Fruit fly (Drosophila melanogaster) whole organism, embryonic: ENCODE measurements around the gene CG43439.

Experiments used
- Antp ChIP-seq: fragments of 200-800 bp; sonication (Bioruptor generic); optimal IDR thresholded peaks from 3 replicates; lab custom pipeline; 2016; ENCODE audit warnings: missing biosample characterization, missing genetic modification characterization
- CG10543 ChIP-seq: fragments of 200-800 bp; sonication (Bioruptor generic); optimal IDR thresholded peaks from 3 replicates; lab custom pipeline; 2017; ENCODE audit warnings: missing biosample characterization, mild to moderate bottlenecking, missing genetic modification characterization, moderate library complexity
- CG11085 ChIP-seq: fragments of 200-800 bp; sonication (Bioruptor generic); IDR thresholded peaks from 2 replicates; pipeline ENCODE4 v1.3.6; 2022; ENCODE audit warnings: missing biosample characterization, missing genetic modification characterization
- CG11093 ChIP-seq: fragments of 200-800 bp; sonication (Bioruptor generic); IDR thresholded peaks from 3 replicates; pipeline ENCODE4 v1.3.6; 2022; ENCODE audit warnings: missing biosample characterization, missing genetic modification characterization
- CG11723 ChIP-seq: fragments of 200-800 bp; sonication (Bioruptor generic); optimal IDR thresholded peaks from 2 replicates; lab custom pipeline; 2017; ENCODE audit warnings: missing biosample characterization, mild to moderate bottlenecking, missing genetic modification characterization
- CG13624 ChIP-seq: fragments of 200-800 bp; sonication (Bioruptor generic); optimal IDR thresholded peaks from 2 replicates; lab custom pipeline; 2016; ENCODE audit warnings: missing biosample characterization, missing genetic modification characterization
- CG1602 ChIP-seq: fragments of 200-800 bp; sonication (Bioruptor generic); optimal IDR thresholded peaks from 3 replicates; lab custom pipeline; 2016; ENCODE audit warnings: missing biosample characterization, missing genetic modification characterization
- CG17186 ChIP-seq: fragments of 200-800 bp; sonication (Bioruptor generic); optimal IDR thresholded peaks from 3 replicates; lab custom pipeline; 2017; ENCODE audit warnings: missing biosample characterization, missing genetic modification reagents, missing genetic modification characterization
- CG2116 ChIP-seq: fragments of 200-800 bp; sonication (Bioruptor generic); optimal IDR thresholded peaks from 3 replicates; lab custom pipeline; 2018; ENCODE audit warnings: missing biosample characterization, mild to moderate bottlenecking, missing genetic modification characterization
- CG32767 ChIP-seq: fragments of 200-800 bp; sonication (Bioruptor generic); IDR thresholded peaks from 2 replicates; pipeline ENCODE4 v1.3.6; 2022; ENCODE audit warnings: missing biosample characterization, missing genetic modification characterization
- CG34422 ChIP-seq: fragments of 200-800 bp; sonication (Bioruptor generic); IDR thresholded peaks from 3 replicates; pipeline ENCODE4 v1.3.6; 2022; ENCODE audit warnings: missing biosample characterization, missing genetic modification characterization
- CG3726 ChIP-seq: fragments of 200-800 bp; sonication (Bioruptor generic); IDR thresholded peaks from 3 replicates; pipeline ENCODE4, ENCODE4 v1.3.6; 2022; ENCODE audit warnings: missing biosample characterization, missing genetic modification characterization
- CG42726 ChIP-seq: fragments of 200-800 bp; sonication (Bioruptor generic); IDR thresholded peaks from 2 replicates; pipeline ENCODE4 v1.3.6; 2022; ENCODE audit warnings: missing biosample characterization, missing genetic modification characterization; ENCODE audit not compliant: partially characterized antibody
- CG4617 ChIP-seq: fragments of 200-800 bp; sonication (Bioruptor generic); optimal IDR thresholded peaks from 3 replicates; lab custom pipeline; 2016; ENCODE audit warnings: missing biosample characterization, missing genetic modification characterization, borderline replicate concordance
- CG4730 ChIP-seq: fragments of 200-800 bp; sonication (Bioruptor generic); IDR thresholded peaks from 2 replicates; pipeline ENCODE4 v1.3.6; 2022; ENCODE audit warnings: missing biosample characterization, missing genetic modification characterization
- CG5953 ChIP-seq: fragments of 200-800 bp; sonication (Bioruptor generic); IDR thresholded peaks from 2 replicates; pipeline ENCODE4 v1.3.6; 2022; ENCODE audit warnings: missing biosample characterization, missing genetic modification characterization
- CG6254 ChIP-seq: fragments of 200-800 bp; sonication (Bioruptor generic); optimal IDR thresholded peaks from 3 replicates; lab custom pipeline; 2017; ENCODE audit warnings: mild to moderate bottlenecking, missing biosample characterization, missing genetic modification reagents, missing genetic modification characterization
- CG6683 ChIP-seq: fragments of 200-800 bp; sonication (Bioruptor generic); optimal IDR thresholded peaks from 2 replicates; lab custom pipeline; 2017; ENCODE audit warnings: missing biosample characterization, mild to moderate bottlenecking, missing genetic modification characterization, missing genetic modification reagents
- CG6689 ChIP-seq: fragments of 200-800 bp; sonication (Bioruptor generic); IDR thresholded peaks from 2 replicates; pipeline ENCODE4 v1.3.6; 2022; ENCODE audit warnings: missing biosample characterization, missing genetic modification characterization
- CG8388 ChIP-seq: fragments of 200-800 bp; sonication (Bioruptor generic); optimal IDR thresholded peaks from 2 replicates; lab custom pipeline; 2019; ENCODE audit warnings: missing biosample characterization, mild to moderate bottlenecking, missing genetic modification characterization, moderate library complexity
- CG9932 ChIP-seq: fragments of 200-800 bp; sonication (Bioruptor generic); IDR thresholded peaks from 2 replicates; pipeline ENCODE4 v1.3.6; 2022; ENCODE audit warnings: missing biosample characterization, missing genetic modification characterization
- CTCF ChIP-seq: fragments of 200-800 bp; sonication (Bioruptor generic); optimal IDR thresholded peaks from 2 replicates; lab custom pipeline; 2017; ENCODE audit warnings: missing biosample characterization, mild to moderate bottlenecking, missing genetic modification characterization, moderate library complexity
- Chrac-16 ChIP-seq: fragments of 200-800 bp; sonication (Bioruptor generic); optimal IDR thresholded peaks from 3 replicates; lab custom pipeline; 2016; ENCODE audit warnings: missing biosample characterization, missing genetic modification characterization
- E2f2 ChIP-seq: fragments of 200-800 bp; sonication (Bioruptor generic); IDR thresholded peaks from 2 replicates; pipeline ENCODE4 v1.3.6; 2022; ENCODE audit warnings: missing biosample characterization, missing genetic modification characterization
- Eip74EF ChIP-seq, 2 experiments: fragments of 200-800 bp in 1 of 2; fragments of >200 bp in 1 of 2; sonication (Bioruptor generic) in 1 of 2; optimal IDR thresholded peaks; 2 replicates each; lab custom pipeline; 2017 to 2019; ENCODE audit warnings: missing biosample characterization in 2 of 2, missing genetic modification characterization in 2 of 2, mild to moderate bottlenecking in 1 of 2, moderate library complexity in 1 of 2
- H15 ChIP-seq: fragments of 200-800 bp; sonication (Bioruptor generic); IDR thresholded peaks from 3 replicates; pipeline ENCODE4 v1.3.6; 2022; ENCODE audit warnings: missing biosample characterization, missing genetic modification characterization
- MBD-R2 ChIP-seq: fragments of 200-800 bp; sonication (Bioruptor generic); IDR thresholded peaks from 2 replicates; pipeline ENCODE4 v1.3.6; 2022; ENCODE audit warnings: missing biosample characterization, missing genetic modification characterization
- Mes4 ChIP-seq: fragments of 200-800 bp; sonication (Bioruptor generic); optimal IDR thresholded peaks from 2 replicates; lab custom pipeline; 2016; ENCODE audit warnings: missing biosample characterization, missing genetic modification characterization
- NC2α ChIP-seq: fragments of 200-800 bp; sonication (Bioruptor generic); optimal IDR thresholded peaks from 2 replicates; lab custom pipeline; 2016; ENCODE audit warnings: missing biosample characterization, missing genetic modification characterization
- Rx ChIP-seq: fragments of 200-800 bp; sonication (Bioruptor generic); IDR thresholded peaks from 2 replicates; pipeline ENCODE4 v1.3.6; 2022; ENCODE audit warnings: missing biosample characterization, missing genetic modification characterization
- Sin3A ChIP-seq: fragments of >200 bp; optimal IDR thresholded peaks from 2 replicates; lab custom pipeline; 2018
- Ssrp ChIP-seq: fragments of 200-800 bp; sonication (Bioruptor generic); optimal IDR thresholded peaks from 2 replicates; lab custom pipeline; 2018; ENCODE audit warnings: missing biosample characterization, mild to moderate bottlenecking, missing genetic modification characterization, moderate library complexity
- Taf1 ChIP-seq: fragments of 200-800 bp; sonication (Bioruptor generic); IDR thresholded peaks from 2 replicates; pipeline ENCODE4 v1.3.6; 2022; ENCODE audit warnings: missing biosample characterization, missing genetic modification characterization
- Trl ChIP-seq, 3 experiments: fragments of >200 bp in 2 of 3; fragments of 200-800 bp in 1 of 3; sonication (Bioruptor generic) in 1 of 3; optimal IDR thresholded peaks; 2 replicates in 1 of 3; 3 replicates in 2 of 3; lab custom pipeline; 2016 to 2017; ENCODE audit warnings: missing biosample characterization in 1 of 3, missing genetic modification characterization in 1 of 3
- al ChIP-seq: fragments of 200-800 bp; sonication (Bioruptor generic); IDR thresholded peaks from 2 replicates; pipeline ENCODE4 v1.3.6; 2022; ENCODE audit warnings: missing biosample characterization, missing genetic modification characterization
- amos ChIP-seq: fragments of 200-800 bp; sonication (Bioruptor generic); IDR thresholded peaks from 2 replicates; pipeline ENCODE4 v1.3.6; 2022; ENCODE audit warnings: missing biosample characterization, missing genetic modification characterization; ENCODE audit not compliant: partially characterized antibody
- aop ChIP-seq: fragments of 200-800 bp; sonication (Bioruptor generic); IDR thresholded peaks from 2 replicates; pipeline ENCODE4 v1.3.6; 2022; ENCODE audit warnings: missing biosample characterization, missing genetic modification characterization
- ase ChIP-seq: fragments of 200-800 bp; sonication (Bioruptor generic); IDR thresholded peaks from 3 replicates; pipeline ENCODE4 v1.3.6; 2022; ENCODE audit warnings: missing biosample characterization, missing genetic modification characterization
- crc ChIP-seq: fragments of 200-800 bp; sonication (Bioruptor generic); optimal IDR thresholded peaks from 2 replicates; lab custom pipeline; 2016; ENCODE audit warnings: missing biosample characterization, missing genetic modification characterization
- dimm ChIP-seq: fragments of 200-800 bp; sonication (Bioruptor generic); IDR thresholded peaks from 2 replicates; pipeline ENCODE4 v1.3.6; 2022; ENCODE audit warnings: missing biosample characterization, missing genetic modification characterization
- dm ChIP-seq: fragments of 200-800 bp; sonication (Bioruptor generic); optimal IDR thresholded peaks from 3 replicates; lab custom pipeline; 2016; ENCODE audit warnings: missing biosample characterization, missing genetic modification characterization
- dmrt99B ChIP-seq: fragments of 200-800 bp; sonication (Bioruptor generic); optimal IDR thresholded peaks from 2 replicates; lab custom pipeline; 2018; ENCODE audit warnings: missing biosample characterization, mild to moderate bottlenecking, missing genetic modification characterization, moderate library complexity
- fd102C ChIP-seq: fragments of 200-800 bp; sonication (Bioruptor generic); optimal IDR thresholded peaks from 2 replicates; lab custom pipeline; 2018; ENCODE audit warnings: missing biosample characterization, mild to moderate bottlenecking, missing genetic modification characterization, moderate library complexity
- gem ChIP-seq: fragments of 200-800 bp; sonication (Bioruptor generic); optimal IDR thresholded peaks from 2 replicates; lab custom pipeline; 2019; ENCODE audit warnings: missing biosample characterization, mild to moderate bottlenecking, missing genetic modification characterization, moderate library complexity
- lab ChIP-seq: fragments of 200-800 bp; sonication (Bioruptor generic); optimal IDR thresholded peaks from 3 replicates; lab custom pipeline; 2017; ENCODE audit warnings: missing biosample characterization, missing genetic modification characterization, mild to moderate bottlenecking, moderate library complexity, missing genetic modification reagents
- lov ChIP-seq, 2 experiments: fragments of 200-800 bp in 1 of 2; fragments of >200 bp in 1 of 2; sonication (Bioruptor generic) in 1 of 2; IDR thresholded peaks in 1 of 2; optimal IDR thresholded peaks in 1 of 2; 2 replicates in 1 of 2; 3 replicates in 1 of 2; pipeline versions ENCODE4 v1.3.6 to Lab custom; 2017 to 2022; ENCODE audit warnings: missing biosample characterization in 1 of 2, missing genetic modification characterization in 1 of 2
- odd ChIP-seq: fragments of 200-800 bp; sonication (Bioruptor generic); optimal IDR thresholded peaks from 2 replicates; lab custom pipeline; 2017; ENCODE audit warnings: missing biosample characterization, mild to moderate bottlenecking, missing genetic modification characterization
- sob ChIP-seq: fragments of 200-800 bp; sonication (Bioruptor generic); IDR thresholded peaks from 2 replicates; pipeline ENCODE4 v1.3.6; 2022; ENCODE audit warnings: missing biosample characterization, missing genetic modification characterization
- stwl ChIP-seq: fragments of 200-800 bp; sonication (Bioruptor generic); optimal IDR thresholded peaks from 3 replicates; lab custom pipeline; 2018; ENCODE audit warnings: missing biosample characterization, mild to moderate bottlenecking, missing genetic modification characterization, moderate library complexity
- ttk ChIP-seq: fragments of 200-800 bp; sonication (Bioruptor generic); IDR thresholded peaks from 2 replicates; pipeline ENCODE4 v2.1.2; 2022; ENCODE audit warnings: missing biosample characterization, missing genetic modification characterization
- unpg ChIP-seq: fragments of 200-800 bp; sonication (Bioruptor generic); optimal IDR thresholded peaks from 3 replicates; lab custom pipeline; 2018; ENCODE audit warnings: missing biosample characterization, mild to moderate bottlenecking, missing genetic modification characterization, moderate library complexity
- wek ChIP-seq: fragments of 200-800 bp; sonication (Bioruptor generic); optimal IDR thresholded peaks from 3 replicates; lab custom pipeline; 2018; ENCODE audit warnings: missing biosample characterization, mild to moderate bottlenecking, missing genetic modification characterization, moderate library complexity

The CG43439 gene

dm6 chr3L:7001855-7002254, 17.5 kb upstream of the CG43439 start (continued):
- no peak for TF ChIP-seq lab (GFP tag; lab: Kevin White, UChicago)
- TF ChIP-seq Chrac-16 (GFP tag; lab: Kevin White, UChicago): no peak
- TF ChIP-seq Sin3A: no peak
- TF ChIP-seq CG10543 (GFP tag; lab: Kevin White, UChicago): no peak
- no peak for TF ChIP-seq fd102C
- no peak for TF ChIP-seq CG4617 (GFP tag; lab: Kevin White, UChicago)
- TF ChIP-seq dimm: no peak
- no peak for TF ChIP-seq CG3726 (GFP tag; lab: Robert Waterston, UW)
- no peak for TF ChIP-seq lov (optimal IDR thresholded peaks at IDR 0.05; lab: Kevin White, UChicago)
- TF ChIP-seq lov (GFP tag; IDR thresholded peaks at IDR 0.05; lab: Robert Waterston, UW): no peak
- no peak for TF ChIP-seq ase (GFP tag; lab: Robert Waterston, UW)
- no peak for TF ChIP-seq CG17186 (GFP tag; lab: Kevin White, UChicago)
- TF ChIP-seq Rx: 0 out of 2 replicates have a peak, but pooled peaks have one; percentile 9
- TF ChIP-seq CG2116 (GFP tag; lab: Kevin White, UChicago): no peak
- no peak for TF ChIP-seq crc (GFP tag; lab: Kevin White, UChicago)
- no peak for TF ChIP-seq CG11085 (GFP tag; lab: Robert Waterston, UW)
- TF ChIP-seq dm (GFP tag; lab: Kevin White, UChicago): no peak
- peak; percentile 9 for TF ChIP-seq dmrt99B
- TF ChIP-seq CG6254: no peak
- no peak for TF ChIP-seq Trl (optimal IDR thresholded peaks at IDR 0.05; lab: Kevin White, UChicago)
- TF ChIP-seq Trl (GFP tag; optimal IDR thresholded peaks at IDR 0.05; lab: Kevin White, UChicago): no peak
- peak; percentile 51; the same call in 1 of the 2 replicates for TF ChIP-seq CG6689 (GFP tag; lab: Robert Waterston, UW)
- no peak for TF ChIP-seq CG11093 (GFP tag; lab: Robert Waterston, UW)
- no peak for TF ChIP-seq amos (GFP tag; lab: Robert Waterston, UW)
- peak; percentile 51 for TF ChIP-seq gem
- TF ChIP-seq Mes4: no peak
- TF ChIP-seq wek (GFP tag; lab: Kevin White, UChicago): no peak
- no peak for TF ChIP-seq E2f2
- no peak for TF ChIP-seq CG1602 (GFP tag; lab: Kevin White, UChicago)
- TF ChIP-seq H15 (GFP tag; lab: Robert Waterston, UW): no peak
- TF ChIP-seq NC2α: no peak
- no peak for TF ChIP-seq CG8388 (GFP tag; lab: Kevin White, UChicago)
- TF ChIP-seq stwl: no peak
- no peak for TF ChIP-seq Antp (GFP tag; lab: Kevin White, UChicago)
- no peak for TF ChIP-seq Taf1 (GFP tag; lab: Robert Waterston, UW)
- TF ChIP-seq MBD-R2 (GFP tag; lab: Robert Waterston, UW): no peak
- no peak for TF ChIP-seq CG6683 (GFP tag; lab: Kevin White, UChicago)
- no peak for TF ChIP-seq CG11723 (GFP tag; lab: Kevin White, UChicago)
- no peak for TF ChIP-seq CG5953
- TF ChIP-seq CG13624: no peak
- TF ChIP-seq ttk: 0 out of 2 replicates have a peak, but pooled peaks have one; percentile 20
- no peak for TF ChIP-seq CG32767 (GFP tag; lab: Robert Waterston, UW)
- TF ChIP-seq odd: no peak
- TF ChIP-seq CG9932 (GFP tag; lab: Robert Waterston, UW): no peak
- TF ChIP-seq aop (GFP tag; lab: Robert Waterston, UW): no peak
- TF ChIP-seq CTCF (GFP tag; lab: Kevin White, UChicago): no peak
- TF ChIP-seq Ssrp (tag; lab: Kevin White, UChicago): no peak
- TF ChIP-seq CG34422 (GFP tag; lab: Robert Waterston, UW): no peak
- TF ChIP-seq Eip74EF (GFP tag; optimal IDR thresholded peaks at IDR 0.05; lab: Kevin White, UChicago): no peak
- peak; percentile 15 for TF ChIP-seq unpg
- no peak for TF ChIP-seq sob (GFP tag; lab: Robert Waterston, UW)
- TF ChIP-seq CG42726 (GFP tag; lab: Robert Waterston, UW): no peak
- no peak for TF ChIP-seq al (GFP tag; lab: Robert Waterston, UW)
- TF ChIP-seq CG4730 (GFP tag; lab: Robert Waterston, UW): no peak
